Fruit fly (Drosophila melanogaster) whole organism, embryonic: ENCODE results near the gene orb.

ENCODE experiments used
- B-H2 ChIP-seq: fragments of 200-800 bp; sonication (Bioruptor generic); optimal IDR thresholded peaks from 2 replicates; lab custom pipeline; 2018; ENCODE audit warnings: missing biosample characterization, mild to moderate bottlenecking, missing genetic modification characterization
- CG10209 ChIP-seq: fragments of 200-800 bp; sonication (Bioruptor generic); optimal IDR thresholded peaks from 3 replicates; lab custom pipeline; 2017; ENCODE audit warnings: missing biosample characterization, mild to moderate bottlenecking, missing genetic modification characterization, missing genetic modification reagents
- CG10321 ChIP-seq: fragments of 200-800 bp; sonication (Bioruptor generic); IDR thresholded peaks from 2 replicates; pipeline ENCODE4 v1.3.6; 2022; ENCODE audit warnings: missing biosample characterization, missing genetic modification characterization
- CG1233 ChIP-seq: fragments of 200-800 bp; sonication (Bioruptor generic); optimal IDR thresholded peaks from 4 replicates; lab custom pipeline; 2018; ENCODE audit warnings: missing biosample characterization, mild to moderate bottlenecking, missing genetic modification characterization
- CG12744 ChIP-seq: fragments of 200-800 bp; sonication (Bioruptor generic); optimal IDR thresholded peaks from 2 replicates; lab custom pipeline; 2016; ENCODE audit warnings: missing biosample characterization, missing genetic modification characterization
- CG15696 ChIP-seq: fragments of 200-800 bp; sonication (Bioruptor generic); optimal IDR thresholded peaks from 2 replicates; lab custom pipeline; 2019; ENCODE audit warnings: missing biosample characterization, mild to moderate bottlenecking, missing genetic modification characterization, moderate library complexity
- CG1647 ChIP-seq: fragments of 200-800 bp; sonication (Bioruptor generic); optimal IDR thresholded peaks from 3 replicates; lab custom pipeline; 2016; ENCODE audit warnings: missing biosample characterization, missing genetic modification characterization
- CG16779 ChIP-seq: fragments of 200-800 bp; sonication (Bioruptor generic); IDR thresholded peaks from 2 replicates; pipeline ENCODE4 v1.3.6; 2022; ENCODE audit warnings: missing biosample characterization, missing genetic modification characterization
- CG16813 ChIP-seq: fragments of 200-800 bp; sonication (Bioruptor generic); IDR thresholded peaks from 3 replicates; pipeline ENCODE4 v1.3.6; 2022; ENCODE audit warnings: missing biosample characterization, missing genetic modification characterization; ENCODE audit not compliant: partially characterized antibody
- CG31388 ChIP-seq: fragments of 200-800 bp; sonication (Bioruptor generic); optimal IDR thresholded peaks from 2 replicates; lab custom pipeline; 2016; ENCODE audit warnings: missing biosample characterization, missing genetic modification characterization
- CG34422 ChIP-seq: fragments of 200-800 bp; sonication (Bioruptor generic); IDR thresholded peaks from 3 replicates; pipeline ENCODE4 v1.3.6; 2022; ENCODE audit warnings: missing biosample characterization, missing genetic modification characterization
- CG3838 ChIP-seq: fragments of 200-800 bp; sonication (Bioruptor generic); optimal IDR thresholded peaks from 3 replicates; lab custom pipeline; 2016; ENCODE audit warnings: missing biosample characterization, missing genetic modification characterization
- CG6689 ChIP-seq: fragments of 200-800 bp; sonication (Bioruptor generic); IDR thresholded peaks from 2 replicates; pipeline ENCODE4 v1.3.6; 2022; ENCODE audit warnings: missing biosample characterization, missing genetic modification characterization
- CG6854 ChIP-seq: fragments of 200-800 bp; sonication (Bioruptor generic); optimal IDR thresholded peaks from 3 replicates; lab custom pipeline; 2017; ENCODE audit warnings: missing biosample characterization, mild to moderate bottlenecking, missing genetic modification characterization
- CG7271 ChIP-seq: fragments of 200-800 bp; sonication (Bioruptor generic); optimal IDR thresholded peaks from 2 replicates; lab custom pipeline; 2018; ENCODE audit warnings: missing biosample characterization, mild to moderate bottlenecking, missing genetic modification characterization, moderate library complexity
- CG7839 ChIP-seq: fragments of 200-800 bp; sonication (Bioruptor generic); optimal IDR thresholded peaks from 3 replicates; lab custom pipeline; 2018; ENCODE audit warnings: missing biosample characterization, mild to moderate bottlenecking, missing genetic modification characterization, moderate library complexity
- CG7963 ChIP-seq: fragments of 200-800 bp; sonication (Bioruptor generic); IDR thresholded peaks from 3 replicates; pipeline ENCODE4 v1.3.6; 2022; ENCODE audit warnings: missing biosample characterization, missing genetic modification characterization; ENCODE audit not compliant: partially characterized antibody
- CG9727 ChIP-seq: fragments of 200-800 bp; sonication (Bioruptor generic); optimal IDR thresholded peaks from 3 replicates; lab custom pipeline; 2017; ENCODE audit warnings: missing biosample characterization, mild to moderate bottlenecking, missing genetic modification characterization
- Drgx ChIP-seq: fragments of 200-800 bp; sonication (Bioruptor generic); IDR thresholded peaks from 2 replicates; pipeline ENCODE4 v1.3.6; 2022; ENCODE audit warnings: missing biosample characterization, missing genetic modification characterization
- Fer1 ChIP-seq: fragments of 200-800 bp; sonication (Bioruptor generic); optimal IDR thresholded peaks from 2 replicates; lab custom pipeline; 2017; ENCODE audit warnings: missing biosample characterization, mild to moderate bottlenecking, missing genetic modification characterization
- Fer3 ChIP-seq: fragments of 200-800 bp; sonication (Bioruptor generic); optimal IDR thresholded peaks from 2 replicates; lab custom pipeline; 2018; ENCODE audit warnings: missing biosample characterization, mild to moderate bottlenecking, missing genetic modification characterization, moderate library complexity
- H2.0 ChIP-seq: fragments of 200-800 bp; sonication (Bioruptor generic); IDR thresholded peaks from 2 replicates; pipeline ENCODE4 v1.3.6; 2022; ENCODE audit warnings: missing biosample characterization, missing genetic modification characterization
- HmgD ChIP-seq: fragments of 200-800 bp; sonication (Bioruptor generic); optimal IDR thresholded peaks from 3 replicates; lab custom pipeline; 2016; ENCODE audit warnings: missing biosample characterization, missing genetic modification characterization
- Hr3 ChIP-seq: fragments of 200-800 bp; sonication (Bioruptor generic); optimal IDR thresholded peaks from 3 replicates; lab custom pipeline; 2016; ENCODE audit warnings: missing biosample characterization, missing genetic modification characterization
- Lim3 ChIP-seq: fragments of 200-800 bp; sonication (Bioruptor generic); IDR thresholded peaks from 2 replicates; pipeline ENCODE4 v1.3.6; 2022; ENCODE audit warnings: missing biosample characterization, missing genetic modification characterization
- MESR4 ChIP-seq: fragments of 200-800 bp; sonication (Bioruptor generic); optimal IDR thresholded peaks from 2 replicates; lab custom pipeline; 2018; ENCODE audit warnings: missing biosample characterization, mild to moderate bottlenecking, missing genetic modification characterization, moderate library complexity
- Max ChIP-seq: fragments of 200-800 bp; sonication (Bioruptor generic); optimal IDR thresholded peaks from 2 replicates; lab custom pipeline; 2016; ENCODE audit warnings: missing biosample characterization, mild to moderate bottlenecking, missing genetic modification characterization
- Nf-YC ChIP-seq: fragments of 200-800 bp; optimal IDR thresholded peaks from 3 replicates; lab custom pipeline; 2019; ENCODE audit warnings: missing biosample characterization, mild to moderate bottlenecking, missing genetic modification characterization, moderate library complexity
- Sox100B ChIP-seq: fragments of 200-800 bp; sonication (Bioruptor generic); optimal IDR thresholded peaks from 3 replicates; lab custom pipeline; 2018; ENCODE audit warnings: missing biosample characterization, mild to moderate bottlenecking, missing genetic modification characterization
- ase ChIP-seq: fragments of 200-800 bp; sonication (Bioruptor generic); IDR thresholded peaks from 3 replicates; pipeline ENCODE4 v1.3.6; 2022; ENCODE audit warnings: missing biosample characterization, missing genetic modification characterization
- croc ChIP-seq: fragments of 200-800 bp; sonication (Bioruptor generic); conservative IDR thresholded peaks from 3 replicates; pipeline ENCODE4 v1.3.6; 2022; ENCODE audit warnings: missing biosample characterization, missing genetic modification characterization
- dmrt11E ChIP-seq: fragments of 200-800 bp; sonication (Bioruptor generic); optimal IDR thresholded peaks from 3 replicates; lab custom pipeline; 2018; ENCODE audit warnings: missing biosample characterization, mild to moderate bottlenecking, missing genetic modification characterization, moderate library complexity
- fru ChIP-seq: fragments of >200 bp; optimal IDR thresholded peaks from 2 replicates; lab custom pipeline; 2017
- gcm2 ChIP-seq: fragments of 200-800 bp; sonication (Bioruptor generic); optimal IDR thresholded peaks from 2 replicates; lab custom pipeline; 2016; ENCODE audit warnings: missing biosample characterization, missing genetic modification characterization
- gsb-n ChIP-seq: fragments of 200-800 bp; sonication (Bioruptor generic); optimal IDR thresholded peaks from 3 replicates; lab custom pipeline; 2018; ENCODE audit warnings: missing biosample characterization, mild to moderate bottlenecking, missing genetic modification characterization
- jigr1 ChIP-seq: fragments of 200-800 bp; sonication (Bioruptor generic); IDR thresholded peaks from 3 replicates; pipeline ENCODE4 v1.3.6; 2022; ENCODE audit warnings: missing biosample characterization, missing genetic modification characterization
- jumu ChIP-seq: fragments of 200-800 bp; sonication (Bioruptor generic); optimal IDR thresholded peaks from 3 replicates; lab custom pipeline; 2016; ENCODE audit warnings: missing biosample characterization, missing genetic modification characterization
- lab ChIP-seq: fragments of 200-800 bp; sonication (Bioruptor generic); optimal IDR thresholded peaks from 3 replicates; lab custom pipeline; 2017; ENCODE audit warnings: missing biosample characterization, missing genetic modification characterization, mild to moderate bottlenecking, moderate library complexity, missing genetic modification reagents
- mirr ChIP-seq: fragments of 200-800 bp; sonication (Bioruptor generic); optimal IDR thresholded peaks from 3 replicates; lab custom pipeline; 2018; ENCODE audit warnings: missing biosample characterization, mild to moderate bottlenecking, missing genetic modification characterization
- odd ChIP-seq: fragments of 200-800 bp; sonication (Bioruptor generic); optimal IDR thresholded peaks from 2 replicates; lab custom pipeline; 2017; ENCODE audit warnings: missing biosample characterization, mild to moderate bottlenecking, missing genetic modification characterization
- pb ChIP-seq: fragments of 200-800 bp; sonication (Bioruptor generic); optimal IDR thresholded peaks from 3 replicates; lab custom pipeline; 2016; ENCODE audit warnings: missing biosample characterization, missing genetic modification characterization
- ranshi ChIP-seq: fragments of 200-800 bp; sonication (Bioruptor generic); IDR thresholded peaks from 2 replicates; pipeline ENCODE4 v1.3.6; 2022; ENCODE audit warnings: missing biosample characterization, missing genetic modification characterization
- ro ChIP-seq: fragments of 200-800 bp; sonication (Bioruptor generic); IDR thresholded peaks from 2 replicates; pipeline ENCODE4 v1.3.6; 2022; ENCODE audit warnings: missing biosample characterization, missing genetic modification characterization
- salm ChIP-seq: fragments of 200-800 bp; sonication (Bioruptor generic); optimal IDR thresholded peaks from 2 replicates; lab custom pipeline; 2018; ENCODE audit warnings: missing biosample characterization, mild to moderate bottlenecking, missing genetic modification characterization
- scrt ChIP-seq: fragments of 200-800 bp; sonication (Bioruptor generic); optimal IDR thresholded peaks from 2 replicates; lab custom pipeline; 2018; ENCODE audit warnings: missing biosample characterization, mild to moderate bottlenecking, missing genetic modification characterization, moderate library complexity
- sens ChIP-seq: fragments of 200-800 bp; sonication (Bioruptor generic); peaks from one replicate; lab custom pipeline; 2016; ENCODE audit warnings: missing biosample characterization, missing genetic modification characterization
- so ChIP-seq: fragments of 200-800 bp; sonication (Bioruptor generic); IDR thresholded peaks from 3 replicates; pipeline ENCODE4 v1.3.6; 2022; ENCODE audit warnings: missing biosample characterization, missing genetic modification characterization
- sug ChIP-seq: fragments of 200-800 bp; optimal IDR thresholded peaks from 2 replicates; lab custom pipeline; 2019; ENCODE audit warnings: missing biosample characterization, mild to moderate bottlenecking, missing genetic modification characterization, moderate library complexity
- trem ChIP-seq: fragments of 200-800 bp; optimal IDR thresholded peaks from 3 replicates; lab custom pipeline; 2019; ENCODE audit warnings: missing biosample characterization, mild to moderate bottlenecking, missing genetic modification characterization, moderate library complexity
- unc-4 ChIP-seq: fragments of 200-800 bp; sonication (Bioruptor generic); IDR thresholded peaks from 2 replicates; pipeline ENCODE4 v1.3.6; 2022; ENCODE audit warnings: missing biosample characterization, missing genetic modification characterization; ENCODE audit not compliant: partially characterized antibody
- vnd ChIP-seq: fragments of 200-800 bp; sonication (Bioruptor generic); IDR thresholded peaks from 3 replicates; pipeline ENCODE4 v1.3.6; 2022; ENCODE audit warnings: missing biosample characterization, missing genetic modification characterization; ENCODE audit not compliant: partially characterized antibody

Gene orb

dm6 chr3R:23251256-23251655 is 29.4 kb downstream of the orb start, which contains the start of the genes Rad60 and EloA (continued):
- TF ChIP-seq sens (GFP tag; lab: Kevin White, UChicago) (peak; percentile 97), ro (GFP tag; lab: Robert Waterston, UW) (0 out of 2 replicates have a peak, but pooled peaks have one; percentile 9), salm (tag; lab: Kevin White, UChicago) (peak; percentile 39), MESR4 (GFP tag; lab: Kevin White, UChicago) (peak; percentile 86), Hr3 (GFP tag; lab: Kevin White, UChicago) (peak; percentile 71), CG16813 (GFP tag; lab: Robert Waterston, UW) (peak; percentile 76), ase (GFP tag; lab: Robert Waterston, UW) (0 out of 3 replicates have a peak, but pooled peaks have one; percentile 41), mirr (GFP tag; lab: Kevin White, UChicago) (peak; percentile 72), Lim3 (GFP tag; lab: Robert Waterston, UW) (no peak), gsb-n (tag; lab: Kevin White, UChicago) (peak; percentile 46), sug (peak; percentile 65), scrt (peak; percentile 49), jumu (GFP tag; lab: Kevin White, UChicago) (peak; percentile 88), CG1647 (peak; percentile 73), gcm2 (peak; percentile 71), CG16779 (GFP tag; lab: Robert Waterston, UW) (no peak), croc (GFP tag; lab: Robert Waterston, UW) (no peak), pb (GFP tag; lab: Kevin White, UChicago) (peak; percentile 42), CG34422 (GFP tag; lab: Robert Waterston, UW) (peak; percentile 75), Max (GFP tag; lab: Kevin White, UChicago) (peak; percentile 65), CG31388 (GFP tag; lab: Kevin White, UChicago) (peak; percentile 27), Sox100B (peak; percentile 49), Fer3 (tag; lab: Kevin White, UChicago) (peak; percentile 68), ranshi (GFP tag; lab: Robert Waterston, UW) (peak; percentile 49; the same call in 1 of the 2 replicates), Fer1 (GFP tag; lab: Kevin White, UChicago) (peak; percentile 74), CG15696 (peak; percentile 48), dmrt11E (peak; percentile 63), CG6689 (GFP tag; lab: Robert Waterston, UW) (peak; percentile 68), CG7839 (tag; lab: Kevin White, UChicago) (peak; percentile 64), CG1233 (GFP tag; lab: Kevin White, UChicago) (peak; percentile 46), H2.0 (peak; percentile 69), unc-4 (GFP tag; lab: Robert Waterston, UW) (peak; percentile 65), HmgD (peak; percentile 92), CG12744 (GFP tag; lab: Kevin White, UChicago) (peak; percentile 75), vnd (GFP tag; lab: Robert Waterston, UW) (peak; percentile 41; the same call in 1 of the 3 replicates), fru (lab: Kevin White, UChicago) (no peak), CG7271 (tag; lab: Kevin White, UChicago) (peak; percentile 54), CG10209 (GFP tag; lab: Kevin White, UChicago) (peak; percentile 55), lab (GFP tag; lab: Kevin White, UChicago) (peak; percentile 83), CG6854 (GFP tag; lab: Kevin White, UChicago) (no peak), odd (GFP tag; lab: Kevin White, UChicago) (peak; percentile 43), CG10321 (no peak), jigr1 (GFP tag; lab: Robert Waterston, UW) (no peak), Nf-YC (tag; lab: Kevin White, UChicago) (peak; percentile 65), trem (peak; percentile 89), so (peak; percentile 58; the same call in 1 of the 3 replicates), CG3838 (no peak), B-H2 (GFP tag; lab: Kevin White, UChicago) (peak; percentile 70), CG7963 (0 out of 3 replicates have a peak, but pooled peaks have one; percentile 52), Drgx (peak; percentile 60), CG9727 (GFP tag; lab: Kevin White, UChicago) (peak; percentile 76)
